Worm (Caenorhabditis elegans): Measurements from ENCODE around the gene hst-2.
A peak's percentile ranks its signal among the peaks of the same experiment; 100 is the strongest.

hst-2 gene

DNA sequence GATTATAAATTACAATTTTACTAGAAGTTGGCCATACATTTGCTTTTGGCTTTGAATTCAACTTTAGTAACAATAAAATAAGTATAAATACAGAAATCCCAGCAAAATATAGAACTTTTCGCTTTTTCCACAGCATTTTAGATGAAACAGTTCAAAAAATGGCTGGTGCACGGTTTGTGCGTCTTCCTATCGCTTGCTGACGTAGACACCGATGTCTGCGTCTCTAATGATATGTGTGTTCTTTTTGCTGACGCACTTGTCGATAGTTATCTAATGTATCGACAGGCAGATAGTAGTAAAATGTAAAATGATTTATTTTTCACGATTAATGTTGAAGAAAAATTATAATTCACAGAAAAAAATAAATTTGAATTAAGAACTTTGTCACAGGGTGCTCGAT, at the start of gene hst-2 (continued):
- TF ChIP-seq sup-37 (GFP tag; optimal IDR thresholded peaks at IDR 0.05) (peak; percentile 86), rnt-1 (tag; optimal IDR thresholded peaks at IDR 0.05) (peak; percentile 95), dpl-1 (GFP tag; optimal IDR thresholded peaks at IDR 0.05) (peak; percentile 73 to 82 (median 77)), hpl-2 (GFP tag; optimal IDR thresholded peaks at IDR 0.05) (peak; percentile 80), nhr-84 (tag; optimal IDR thresholded peaks at IDR 0.05) (no peak), pqm-1 (tag; optimal IDR thresholded peaks at IDR 0.05) (no peak), unc-98 (GFP tag; IDR thresholded peaks at IDR 0.05) (no peak), sptf-1 (tag; optimal IDR thresholded peaks at IDR 0.05) (no peak), sox-4 (tag; optimal IDR thresholded peaks at IDR 0.05) (peak; percentile 83), tbx-2 (tag; optimal IDR thresholded peaks at IDR 0.05) (peak; percentile 97), nhr-71 (tag; optimal IDR thresholded peaks at IDR 0.05) (peak; percentile 97), nhr-20 (tag; optimal IDR thresholded peaks at IDR 0.05) (peak; percentile 97), lin-35 (GFP tag; optimal IDR thresholded peaks at IDR 0.05) (peak; percentile 74 to 91), vab-15 (tag; optimal IDR thresholded peaks at IDR 0.05) (no peak), hlh-4 (tag; optimal IDR thresholded peaks at IDR 0.05) (no peak), lir-3 (tag; optimal IDR thresholded peaks at IDR 0.05; ENCODE audit: poor library complexity) (peak; percentile 81), lin-15B (tag; optimal IDR thresholded peaks at IDR 0.05) (no peak), ceh-90 (tag; optimal IDR thresholded peaks at IDR 0.05) (no peak), mef-2 (tag; optimal IDR thresholded peaks at IDR 0.05) (peak; percentile 84), C04F5.9 (tag; optimal IDR thresholded peaks at IDR 0.05) (peak; percentile 68), nhr-90 (tag; optimal IDR thresholded peaks at IDR 0.05; ENCODE audit: poor library complexity) (peak; percentile 96), alr-1 (tag; optimal IDR thresholded peaks at IDR 0.05; ENCODE audit: borderline replicate concordance) (no peak), F16B12.6 (tag; optimal IDR thresholded peaks at IDR 0.05) (peak; percentile 73), fos-1 (tag; optimal IDR thresholded peaks at IDR 0.05) (peak; percentile 87), jun-1 (tag; optimal IDR thresholded peaks at IDR 0.05) (peak; percentile 90), fkh-8 (tag; optimal IDR thresholded peaks at IDR 0.05) (peak; percentile 76), hlh-17 (GFP tag; optimal IDR thresholded peaks at IDR 0.05; ENCODE audit: borderline replicate concordance) (no peak), efl-3 (GFP tag; optimal IDR thresholded peaks at IDR 0.05) (peak; percentile 55), fkh-4 (tag; optimal IDR thresholded peaks at IDR 0.05; ENCODE audit: borderline replicate concordance) (peak; percentile 57), nhr-11 (tag; optimal IDR thresholded peaks at IDR 0.05) (peak; percentile 89), nhr-19 (GFP tag; conservative IDR thresholded peaks at IDR 0.05) (peak; percentile 94)

DNA sequence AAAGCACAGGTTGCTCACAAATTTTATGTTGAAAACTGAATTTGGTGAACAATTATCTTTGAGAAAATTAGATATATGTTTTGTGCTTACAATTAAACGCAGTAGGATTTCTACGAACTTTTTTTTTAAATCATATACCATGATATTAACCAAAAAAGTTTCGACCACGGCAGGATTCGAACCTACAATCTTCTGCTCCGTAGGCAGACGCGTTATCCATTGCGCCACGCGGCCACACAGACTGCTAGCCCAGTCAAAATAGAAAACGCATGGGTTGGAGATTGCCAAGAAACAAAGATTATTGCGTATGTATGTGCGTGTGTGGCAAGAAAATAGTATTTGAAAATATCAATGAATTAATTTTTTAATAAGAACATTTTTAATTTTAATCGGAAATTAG, 45.5 kb upstream of the hst-2 start:
- TF ChIP-seq mep-1 (tag; optimal IDR thresholded peaks at IDR 0.05) (peak; percentile 43), nhr-84 (tag; optimal IDR thresholded peaks at IDR 0.05) (no peak), ceh-88 (GFP tag; IDR thresholded peaks at IDR 0.05) (peak; percentile 43; the same call in 1 of the 2 replicates), nhr-71 (tag; optimal IDR thresholded peaks at IDR 0.05) (peak; percentile 74), nhr-20 (tag; optimal IDR thresholded peaks at IDR 0.05) (peak; percentile 65), nhr-90 (tag; optimal IDR thresholded peaks at IDR 0.05; ENCODE audit: poor library complexity) (peak; percentile 72), efl-1 (optimal IDR thresholded peaks at IDR 0.05) (peak in 1 of 2 experiments; percentile 14), efl-1 (GFP tag; optimal IDR thresholded peaks at IDR 0.05 in 1 of 2) (no peak), nhr-85 (tag) (peak; percentile 79), ama-1 (optimal IDR thresholded peaks at IDR 0.05) (no peak), lsy-2 (tag; optimal IDR thresholded peaks at IDR 0.05) (peak; percentile 36 to 59), nhr-28 (tag; optimal IDR thresholded peaks at IDR 0.05) (no peak), C16A3.4 (tag; optimal IDR thresholded peaks at IDR 0.05) (peak; percentile 79), lin-15B (tag; optimal IDR thresholded peaks at IDR 0.05) (no peak), lir-3 (tag; optimal IDR thresholded peaks at IDR 0.05; ENCODE audit: poor library complexity) (peak; percentile 49), egl-13 (tag; optimal IDR thresholded peaks at IDR 0.05) (peak; percentile 27), mef-2 (tag; optimal IDR thresholded peaks at IDR 0.05) (no peak), nhr-77 (tag; optimal IDR thresholded peaks at IDR 0.05) (peak; percentile 1), dsc-1 (tag; optimal IDR thresholded peaks at IDR 0.05) (peak; percentile 54), unc-130 (tag; optimal IDR thresholded peaks at IDR 0.05) (peak; percentile 70), ztf-11 (tag; optimal IDR thresholded peaks at IDR 0.05) (peak in 1 of 2 experiments; percentile 36), mdl-1 (tag; optimal IDR thresholded peaks at IDR 0.05) (peak in 1 of 2 experiments; percentile 60), ets-5 (GFP tag; IDR thresholded peaks at IDR 0.05) (no peak), zip-4 (GFP tag; optimal IDR thresholded peaks at IDR 0.05) (no peak), lin-14 (GFP tag; optimal IDR thresholded peaks at IDR 0.05) (peak; percentile 68), pag-3 (tag; optimal IDR thresholded peaks at IDR 0.05; ENCODE audit: borderline replicate concordance, insufficient read depth) (no peak), tbx-2 (tag; optimal IDR thresholded peaks at IDR 0.05) (peak; percentile 36), hpl-2 (GFP tag; optimal IDR thresholded peaks at IDR 0.05) (no peak), nhr-76 (tag; optimal IDR thresholded peaks at IDR 0.05) (no peak), unc-98 (GFP tag; IDR thresholded peaks at IDR 0.05) (no peak)
